Fruit fly (Drosophila melanogaster) whole organism, embryonic: ENCODE results near the gene scyl.
A peak's percentile ranks its signal among the peaks of the same experiment; 100 is the strongest.

Source experiments
- Ada2b ChIP-seq: fragments of 200-800 bp; sonication (Bioruptor generic); IDR thresholded peaks from 2 replicates; pipeline ENCODE4 v1.3.6; 2022; ENCODE audit warnings: missing biosample characterization, missing genetic modification characterization
- Adf1 ChIP-seq: fragments of 200-800 bp; sonication (Bioruptor generic); IDR thresholded peaks from 2 replicates; pipeline ENCODE4 v1.3.6; 2022; ENCODE audit warnings: missing biosample characterization, missing genetic modification characterization
- Awh ChIP-seq: fragments of 200-800 bp; sonication (Bioruptor generic); IDR thresholded peaks from 2 replicates; pipeline ENCODE4, ENCODE4 v1.3.6; 2022; ENCODE audit warnings: missing biosample characterization, missing genetic modification characterization
- B-H1 ChIP-seq: fragments of 200-800 bp; sonication (Bioruptor generic); IDR thresholded peaks from 3 replicates; pipeline ENCODE4 v1.3.6; 2022; ENCODE audit warnings: missing biosample characterization, missing genetic modification characterization
- B-H2 ChIP-seq: fragments of 200-800 bp; sonication (Bioruptor generic); optimal IDR thresholded peaks from 2 replicates; lab custom pipeline; 2018; ENCODE audit warnings: missing biosample characterization, mild to moderate bottlenecking, missing genetic modification characterization
- CG10565 ChIP-seq: fragments of 200-800 bp; sonication (Bioruptor generic); optimal IDR thresholded peaks from 3 replicates; lab custom pipeline; 2016; ENCODE audit warnings: missing biosample characterization, mild to moderate bottlenecking, missing genetic modification characterization
- CG11247 ChIP-seq: fragments of 200-800 bp; sonication (Bioruptor generic); IDR thresholded peaks from 2 replicates; pipeline ENCODE4 v1.3.6; 2022; ENCODE audit warnings: missing biosample characterization, missing genetic modification characterization
- CG11695 ChIP-seq: fragments of 200-800 bp; sonication (Bioruptor generic); IDR thresholded peaks from 3 replicates; pipeline ENCODE4 v1.3.6; 2022; ENCODE audit warnings: missing biosample characterization, missing genetic modification characterization
- CG13624 ChIP-seq: fragments of 200-800 bp; sonication (Bioruptor generic); optimal IDR thresholded peaks from 2 replicates; lab custom pipeline; 2016; ENCODE audit warnings: missing biosample characterization, missing genetic modification characterization
- CG14667 ChIP-seq: fragments of 200-800 bp; sonication (Bioruptor generic); IDR thresholded peaks from 2 replicates; pipeline ENCODE4 v1.3.6; 2022; ENCODE audit warnings: missing biosample characterization, missing genetic modification characterization
- CG14710 ChIP-seq: fragments of 200-800 bp; sonication (Bioruptor generic); optimal IDR thresholded peaks from 3 replicates; lab custom pipeline; 2019; ENCODE audit warnings: missing biosample characterization, mild to moderate bottlenecking, missing genetic modification characterization, moderate library complexity
- CG15601 ChIP-seq: fragments of 200-800 bp; sonication (Bioruptor generic); optimal IDR thresholded peaks from 3 replicates; lab custom pipeline; 2019; ENCODE audit warnings: missing biosample characterization, mild to moderate bottlenecking, missing genetic modification characterization, moderate library complexity
- CG17361 ChIP-seq: fragments of 200-800 bp; sonication (Bioruptor generic); IDR thresholded peaks from 3 replicates; pipeline ENCODE4 v1.3.6; 2022; ENCODE audit warnings: missing biosample characterization, missing genetic modification characterization
- CG18262 ChIP-seq: fragments of 200-800 bp; optimal IDR thresholded peaks from 3 replicates; lab custom pipeline; 2019; ENCODE audit warnings: missing biosample characterization, mild to moderate bottlenecking, missing genetic modification characterization, moderate library complexity
- CG18599 ChIP-seq: fragments of 200-800 bp; sonication (Bioruptor generic); optimal IDR thresholded peaks from 3 replicates; lab custom pipeline; 2017; ENCODE audit warnings: missing biosample characterization, missing genetic modification characterization, mild to moderate bottlenecking, moderate library complexity, missing genetic modification reagents
- CG18764 ChIP-seq: fragments of 200-800 bp; sonication (Bioruptor generic); optimal IDR thresholded peaks from 3 replicates; lab custom pipeline; 2016; ENCODE audit warnings: missing biosample characterization, missing genetic modification characterization
- CG2678 ChIP-seq: fragments of 200-800 bp; sonication (Bioruptor generic); optimal IDR thresholded peaks from 3 replicates; lab custom pipeline; 2019; ENCODE audit warnings: missing biosample characterization, mild to moderate bottlenecking, missing genetic modification characterization, moderate library complexity
- CG31365 ChIP-seq: fragments of 200-800 bp; sonication (Bioruptor generic); optimal IDR thresholded peaks from 2 replicates; lab custom pipeline; 2018; ENCODE audit warnings: missing biosample characterization, mild to moderate bottlenecking, missing genetic modification characterization
- CG31441 ChIP-seq: fragments of 200-800 bp; sonication (Bioruptor generic); IDR thresholded peaks from 2 replicates; pipeline ENCODE4 v1.3.6; 2022; ENCODE audit warnings: missing biosample characterization, missing genetic modification characterization
- CG4328 ChIP-seq: fragments of 200-800 bp; sonication (Bioruptor generic); optimal IDR thresholded peaks from 3 replicates; lab custom pipeline; 2017; ENCODE audit warnings: missing biosample characterization, missing genetic modification reagents, missing genetic modification characterization
- CG4424 ChIP-seq: fragments of 200-800 bp; sonication (Bioruptor generic); optimal IDR thresholded peaks from 3 replicates; lab custom pipeline; 2016; ENCODE audit warnings: missing biosample characterization, missing genetic modification characterization
- CG6683 ChIP-seq: fragments of 200-800 bp; sonication (Bioruptor generic); optimal IDR thresholded peaks from 2 replicates; lab custom pipeline; 2017; ENCODE audit warnings: missing biosample characterization, mild to moderate bottlenecking, missing genetic modification characterization, missing genetic modification reagents
- CG7372 ChIP-seq: fragments of 200-800 bp; sonication (Bioruptor generic); IDR thresholded peaks from 2 replicates; pipeline ENCODE4 v1.3.6; 2022; ENCODE audit warnings: missing biosample characterization, missing genetic modification characterization
- CG7839 ChIP-seq: fragments of 200-800 bp; sonication (Bioruptor generic); optimal IDR thresholded peaks from 3 replicates; lab custom pipeline; 2018; ENCODE audit warnings: missing biosample characterization, mild to moderate bottlenecking, missing genetic modification characterization, moderate library complexity
- CG8089 ChIP-seq: fragments of 200-800 bp; sonication (Bioruptor generic); optimal IDR thresholded peaks from 3 replicates; lab custom pipeline; 2016; ENCODE audit warnings: missing biosample characterization, missing genetic modification characterization
- CG8924 ChIP-seq: fragments of 200-800 bp; optimal IDR thresholded peaks from 3 replicates; lab custom pipeline; 2019; ENCODE audit warnings: missing biosample characterization, mild to moderate bottlenecking, missing genetic modification characterization, moderate library complexity
- CG9932 ChIP-seq: fragments of 200-800 bp; sonication (Bioruptor generic); IDR thresholded peaks from 2 replicates; pipeline ENCODE4 v1.3.6; 2022; ENCODE audit warnings: missing biosample characterization, missing genetic modification characterization
- Dbx ChIP-seq: fragments of 200-800 bp; sonication (Bioruptor generic); IDR thresholded peaks from 3 replicates; pipeline ENCODE4 v1.3.6; 2022; ENCODE audit warnings: missing biosample characterization, missing genetic modification characterization
- Fer1 ChIP-seq: fragments of 200-800 bp; sonication (Bioruptor generic); optimal IDR thresholded peaks from 2 replicates; lab custom pipeline; 2017; ENCODE audit warnings: missing biosample characterization, mild to moderate bottlenecking, missing genetic modification characterization
- Hr39 ChIP-seq: fragments of >200 bp; optimal IDR thresholded peaks from 2 replicates; lab custom pipeline; 2017
- Sin3A ChIP-seq: fragments of >200 bp; optimal IDR thresholded peaks from 2 replicates; lab custom pipeline; 2018
- Tbp ChIP-seq: fragments of >200 bp; optimal IDR thresholded peaks from 2 replicates; lab custom pipeline; 2018; ENCODE audit warnings: missing biosample characterization, missing genetic modification characterization
- Trl ChIP-seq, 3 experiments: fragments of >200 bp in 2 of 3; fragments of 200-800 bp in 1 of 3; sonication (Bioruptor generic) in 1 of 3; optimal IDR thresholded peaks; 2 replicates in 1 of 3; 3 replicates in 2 of 3; lab custom pipeline; 2016 to 2017; ENCODE audit warnings: missing biosample characterization in 1 of 3, missing genetic modification characterization in 1 of 3
- Xrp1 ChIP-seq: fragments of 200-800 bp; sonication (Bioruptor generic); IDR thresholded peaks from 2 replicates; pipeline ENCODE4 v1.3.6; 2022; ENCODE audit warnings: missing biosample characterization, missing genetic modification characterization
- ase ChIP-seq: fragments of 200-800 bp; sonication (Bioruptor generic); IDR thresholded peaks from 3 replicates; pipeline ENCODE4 v1.3.6; 2022; ENCODE audit warnings: missing biosample characterization, missing genetic modification characterization
- dysf ChIP-seq: fragments of 200-800 bp; sonication (Bioruptor generic); IDR thresholded peaks from 3 replicates; pipeline ENCODE4 v1.3.6; 2022; ENCODE audit warnings: missing biosample characterization, missing genetic modification characterization
- ind ChIP-seq: fragments of 200-800 bp; sonication (Bioruptor generic); optimal IDR thresholded peaks from 3 replicates; lab custom pipeline; 2016; ENCODE audit warnings: missing biosample characterization, missing genetic modification characterization
- maf-S ChIP-seq: fragments of 200-800 bp; sonication (Bioruptor generic); optimal IDR thresholded peaks from 2 replicates; lab custom pipeline; 2016; ENCODE audit warnings: missing biosample characterization, missing genetic modification characterization
- nmo ChIP-seq: fragments of 200-800 bp; sonication (Bioruptor generic); optimal IDR thresholded peaks from 2 replicates; lab custom pipeline; 2018; ENCODE audit warnings: missing biosample characterization, mild to moderate bottlenecking, missing genetic modification characterization, moderate library complexity
- onecut ChIP-seq: fragments of 200-800 bp; sonication (Bioruptor generic); IDR thresholded peaks from 2 replicates; pipeline ENCODE4 v1.3.6; 2022; ENCODE audit warnings: missing biosample characterization, missing genetic modification characterization
- org-1 ChIP-seq: fragments of 200-800 bp; sonication (Bioruptor generic); optimal IDR thresholded peaks from 2 replicates; lab custom pipeline; 2017; ENCODE audit warnings: missing biosample characterization, missing genetic modification characterization
- pan ChIP-seq, 4 experiments: fragments of >200 bp in 3 of 4; fragments of 200-800 bp in 1 of 4; sonication (Bioruptor generic) in 1 of 4; optimal IDR thresholded peaks in 3 of 4; IDR thresholded peaks in 1 of 4; 2 replicates each; pipeline versions ENCODE4 v1.3.6 to Lab custom; 2017 to 2022; ENCODE audit warnings: missing biosample characterization in 2 of 4, missing genetic modification characterization in 2 of 4, mixed read lengths in 1 of 4
- pb ChIP-seq: fragments of 200-800 bp; sonication (Bioruptor generic); optimal IDR thresholded peaks from 3 replicates; lab custom pipeline; 2016; ENCODE audit warnings: missing biosample characterization, missing genetic modification characterization
- ranshi ChIP-seq: fragments of 200-800 bp; sonication (Bioruptor generic); IDR thresholded peaks from 2 replicates; pipeline ENCODE4 v1.3.6; 2022; ENCODE audit warnings: missing biosample characterization, missing genetic modification characterization
- salm ChIP-seq: fragments of 200-800 bp; sonication (Bioruptor generic); optimal IDR thresholded peaks from 2 replicates; lab custom pipeline; 2018; ENCODE audit warnings: missing biosample characterization, mild to moderate bottlenecking, missing genetic modification characterization
- sens-2 ChIP-seq: fragments of 200-800 bp; sonication (Bioruptor generic); IDR thresholded peaks from 2 replicates; pipeline ENCODE4 v1.3.6; 2022; ENCODE audit warnings: missing biosample characterization, missing genetic modification characterization
- sqz ChIP-seq: fragments of 200-800 bp; sonication (Bioruptor generic); optimal IDR thresholded peaks from 3 replicates; lab custom pipeline; 2018; ENCODE audit warnings: missing biosample characterization, mild to moderate bottlenecking, missing genetic modification characterization
- stwl ChIP-seq: fragments of 200-800 bp; sonication (Bioruptor generic); optimal IDR thresholded peaks from 3 replicates; lab custom pipeline; 2018; ENCODE audit warnings: missing biosample characterization, mild to moderate bottlenecking, missing genetic modification characterization, moderate library complexity
- tap ChIP-seq: fragments of 200-800 bp; optimal IDR thresholded peaks from 3 replicates; lab custom pipeline; 2019; ENCODE audit warnings: missing biosample characterization, mild to moderate bottlenecking, missing genetic modification characterization, moderate library complexity
- tin ChIP-seq: fragments of 200-800 bp; sonication (Bioruptor generic); optimal IDR thresholded peaks from 3 replicates; lab custom pipeline; 2016; ENCODE audit warnings: missing biosample characterization, missing genetic modification characterization
- trem ChIP-seq: fragments of 200-800 bp; optimal IDR thresholded peaks from 3 replicates; lab custom pipeline; 2019; ENCODE audit warnings: missing biosample characterization, mild to moderate bottlenecking, missing genetic modification characterization, moderate library complexity
- vvl ChIP-seq: fragments of 200-800 bp; sonication (Bioruptor generic); IDR thresholded peaks from 2 replicates; pipeline ENCODE4 v1.3.6; 2022; ENCODE audit warnings: missing biosample characterization, missing genetic modification characterization

The scyl gene

dm6 chr3L:11285066-11285465 lies 33.0 kb downstream of the scyl start (continued):
- no peak for TF ChIP-seq CG8089 (GFP tag; lab: Kevin White, UChicago)
- no peak for TF ChIP-seq B-H1 (GFP tag; lab: Robert Waterston, UW)
- TF ChIP-seq Sin3A (lab: Kevin White, UChicago): no peak
- 0 out of 2 replicates have a peak, but pooled peaks have one; percentile 12 for TF ChIP-seq CG7372
- no peak; the same call in 1 of the 2 replicates for TF ChIP-seq CG14667 (GFP tag; lab: Robert Waterston, UW)
- peak; percentile 69 for TF ChIP-seq CG18262 (tag; lab: Kevin White, UChicago)
- TF ChIP-seq CG4424 (GFP tag; lab: Kevin White, UChicago): peak; percentile 52
- peak; percentile 59 for TF ChIP-seq CG18599 (GFP tag; lab: Kevin White, UChicago)
- no peak for TF ChIP-seq onecut (GFP tag; lab: Robert Waterston, UW)
- TF ChIP-seq Fer1: peak; percentile 53
- TF ChIP-seq Ada2b (GFP tag; lab: Robert Waterston, UW): peak; percentile 66
- TF ChIP-seq CG9932 (GFP tag; lab: Robert Waterston, UW): no peak
- TF ChIP-seq sens-2: no peak
- TF ChIP-seq CG8924 (tag; lab: Kevin White, UChicago): peak; percentile 39
- peak; percentile 65 for TF ChIP-seq tap (tag; lab: Kevin White, UChicago)
- no peak for TF ChIP-seq Trl (optimal IDR thresholded peaks at IDR 0.05; lab: Kevin White, UChicago)
- TF ChIP-seq Trl (GFP tag; optimal IDR thresholded peaks at IDR 0.05; lab: Kevin White, UChicago): no peak
- peak; percentile 20; the same call in 1 of the 3 replicates for TF ChIP-seq Dbx (GFP tag; lab: Robert Waterston, UW)
- TF ChIP-seq CG11247 (GFP tag; lab: Robert Waterston, UW): no peak; the same call in 1 of the 2 replicates
- peak; percentile 48 for TF ChIP-seq ind (GFP tag; lab: Kevin White, UChicago)
- TF ChIP-seq CG18764 (GFP tag; lab: Kevin White, UChicago): peak; percentile 53
- TF ChIP-seq CG6683 (GFP tag; lab: Kevin White, UChicago): no peak
- no peak for TF ChIP-seq stwl (tag; lab: Kevin White, UChicago)
- 0 out of 2 replicates have a peak, but pooled peaks have one; percentile 22 for TF ChIP-seq Awh (GFP tag; lab: Robert Waterston, UW)
- no peak for TF ChIP-seq Hr39
- peak; percentile 81 for TF ChIP-seq CG2678 (tag; lab: Kevin White, UChicago)
- TF ChIP-seq dysf (GFP tag; lab: Robert Waterston, UW): peak; percentile 73; the same call in 2 of the 3 replicates
- TF ChIP-seq tin: peak; percentile 53
- peak; percentile 80 for TF ChIP-seq CG31441 (GFP tag; lab: Robert Waterston, UW)
- TF ChIP-seq ranshi (GFP tag; lab: Robert Waterston, UW): peak; percentile 62
- TF ChIP-seq maf-S (GFP tag; lab: Kevin White, UChicago): no peak
- TF ChIP-seq CG14710 (tag; lab: Kevin White, UChicago): peak; percentile 57
- TF ChIP-seq CG4328 (GFP tag; lab: Kevin White, UChicago): no peak
- peak; percentile 80 for TF ChIP-seq CG17361
- TF ChIP-seq salm: no peak
- no peak for TF ChIP-seq pan (optimal IDR thresholded peaks at IDR 0.05; lab: Kevin White, UChicago)
- TF ChIP-seq pan (GFP tag; optimal IDR thresholded peaks at IDR 0.05 in 1 of 2, IDR thresholded peaks at IDR 0.05 in 1 of 2): peak in 1 of 2 experiments; percentile 43
- TF ChIP-seq pb (GFP tag; lab: Kevin White, UChicago): no peak
- peak; percentile 29 for TF ChIP-seq CG13624 (GFP tag; lab: Kevin White, UChicago)
- no peak for TF ChIP-seq CG15601 (tag; lab: Kevin White, UChicago)
- peak; percentile 34 for TF ChIP-seq trem (tag; lab: Kevin White, UChicago)
- no peak for TF ChIP-seq B-H2
- TF ChIP-seq Adf1: no peak
- peak; percentile 5 for TF ChIP-seq CG10565
- TF ChIP-seq Xrp1: peak; percentile 76
- peak; percentile 50 for TF ChIP-seq nmo
- TF ChIP-seq vvl (GFP tag; lab: Robert Waterston, UW): peak; percentile 78
- peak; percentile 12 for TF ChIP-seq sqz (GFP tag; lab: Kevin White, UChicago)
- peak; percentile 78 for TF ChIP-seq CG11695 (GFP tag; lab: Robert Waterston, UW)
- TF ChIP-seq org-1 (GFP tag; lab: Kevin White, UChicago): no peak
- no peak for TF ChIP-seq Tbp (GFP tag; lab: Kevin White, UChicago)
- peak; percentile 81 for TF ChIP-seq CG7839 (tag; lab: Kevin White, UChicago)
- TF ChIP-seq CG31365 (tag; lab: Kevin White, UChicago): no peak
- no peak for TF ChIP-seq ase
